Fruit fly (Drosophila melanogaster) whole organism, embryonic: ENCODE data around the gene MICAL-like.

ENCODE experiments used
- Bgb ChIP-seq: fragments of 200-800 bp; sonication (Bioruptor generic); IDR thresholded peaks from 2 replicates; pipeline ENCODE4 v1.3.6; 2022; ENCODE audit warnings: missing biosample characterization, missing genetic modification characterization; ENCODE audit not compliant: partially characterized antibody
- CG10267 ChIP-seq: fragments of 200-800 bp; sonication (Bioruptor generic); optimal IDR thresholded peaks from 2 replicates; lab custom pipeline; 2018; ENCODE audit warnings: missing biosample characterization, mild to moderate bottlenecking, missing genetic modification characterization, moderate library complexity
- CG10462 ChIP-seq: fragments of 200-800 bp; sonication (Bioruptor generic); optimal IDR thresholded peaks from 2 replicates; lab custom pipeline; 2016; ENCODE audit warnings: missing biosample characterization, missing genetic modification characterization
- CG10543 ChIP-seq: fragments of 200-800 bp; sonication (Bioruptor generic); optimal IDR thresholded peaks from 3 replicates; lab custom pipeline; 2017; ENCODE audit warnings: missing biosample characterization, mild to moderate bottlenecking, missing genetic modification characterization, moderate library complexity
- CG10565 ChIP-seq: fragments of 200-800 bp; sonication (Bioruptor generic); optimal IDR thresholded peaks from 3 replicates; lab custom pipeline; 2016; ENCODE audit warnings: missing biosample characterization, mild to moderate bottlenecking, missing genetic modification characterization
- CG11085 ChIP-seq: fragments of 200-800 bp; sonication (Bioruptor generic); IDR thresholded peaks from 2 replicates; pipeline ENCODE4 v1.3.6; 2022; ENCODE audit warnings: missing biosample characterization, missing genetic modification characterization
- CG12071 ChIP-seq: fragments of 200-800 bp; sonication (Bioruptor generic); optimal IDR thresholded peaks from 3 replicates; lab custom pipeline; 2018; ENCODE audit warnings: missing biosample characterization, mild to moderate bottlenecking, missing genetic modification characterization
- CG12299 ChIP-seq: fragments of 200-800 bp; sonication (Bioruptor generic); optimal IDR thresholded peaks from 2 replicates; lab custom pipeline; 2018; ENCODE audit warnings: missing biosample characterization, mild to moderate bottlenecking, missing genetic modification characterization
- CG13123 ChIP-seq: fragments of 200-800 bp; sonication (Bioruptor generic); optimal IDR thresholded peaks from 2 replicates; lab custom pipeline; 2016; ENCODE audit warnings: missing biosample characterization, missing genetic modification characterization
- CG13775 ChIP-seq: fragments of 200-800 bp; sonication (Bioruptor generic); optimal IDR thresholded peaks from 3 replicates; lab custom pipeline; 2017; ENCODE audit warnings: missing biosample characterization, mild to moderate bottlenecking, missing genetic modification characterization
- CG16779 ChIP-seq: fragments of 200-800 bp; sonication (Bioruptor generic); IDR thresholded peaks from 2 replicates; pipeline ENCODE4 v1.3.6; 2022; ENCODE audit warnings: missing biosample characterization, missing genetic modification characterization
- CG18619 ChIP-seq: fragments of 200-800 bp; sonication (Bioruptor generic); optimal IDR thresholded peaks from 3 replicates; lab custom pipeline; 2017; ENCODE audit warnings: missing biosample characterization, mild to moderate bottlenecking, missing genetic modification characterization
- CG2129 ChIP-seq: fragments of 200-800 bp; sonication (Bioruptor generic); IDR thresholded peaks from 2 replicates; pipeline ENCODE4 v1.3.6; 2022; ENCODE audit warnings: missing biosample characterization, missing genetic modification characterization; ENCODE audit not compliant: partially characterized antibody
- CG30431 ChIP-seq: fragments of 200-800 bp; sonication (Bioruptor generic); optimal IDR thresholded peaks from 2 replicates; lab custom pipeline; 2017; ENCODE audit warnings: missing biosample characterization, missing genetic modification characterization
- CG5953 ChIP-seq: fragments of 200-800 bp; sonication (Bioruptor generic); IDR thresholded peaks from 2 replicates; pipeline ENCODE4 v1.3.6; 2022; ENCODE audit warnings: missing biosample characterization, missing genetic modification characterization
- CG9727 ChIP-seq: fragments of 200-800 bp; sonication (Bioruptor generic); optimal IDR thresholded peaks from 3 replicates; lab custom pipeline; 2017; ENCODE audit warnings: missing biosample characterization, mild to moderate bottlenecking, missing genetic modification characterization
- CG9876 ChIP-seq: fragments of 200-800 bp; sonication (Bioruptor generic); optimal IDR thresholded peaks from 2 replicates; lab custom pipeline; 2016; ENCODE audit warnings: missing biosample characterization, missing genetic modification characterization
- CG9932 ChIP-seq: fragments of 200-800 bp; sonication (Bioruptor generic); IDR thresholded peaks from 2 replicates; pipeline ENCODE4 v1.3.6; 2022; ENCODE audit warnings: missing biosample characterization, missing genetic modification characterization
- CkIIα-i1 ChIP-seq: fragments of 200-800 bp; sonication (Bioruptor generic); IDR thresholded peaks from 2 replicates; pipeline ENCODE4 v1.3.6; 2022; ENCODE audit warnings: missing biosample characterization, missing genetic modification characterization
- CoRest ChIP-seq: fragments of 200-800 bp; sonication (Bioruptor generic); optimal IDR thresholded peaks from 3 replicates; lab custom pipeline; 2018; ENCODE audit warnings: missing biosample characterization, mild to moderate bottlenecking, missing genetic modification characterization, moderate library complexity
- Dip3 ChIP-seq: fragments of 200-800 bp; sonication (Bioruptor generic); optimal IDR thresholded peaks from 3 replicates; lab custom pipeline; 2016; ENCODE audit warnings: missing biosample characterization, missing genetic modification characterization
- Hand ChIP-seq: fragments of 200-800 bp; sonication (Bioruptor generic); optimal IDR thresholded peaks from 2 replicates; lab custom pipeline; 2017; ENCODE audit warnings: mild to moderate bottlenecking, missing biosample characterization, missing genetic modification reagents, missing genetic modification characterization
- Lpt ChIP-seq: fragments of >200 bp; optimal IDR thresholded peaks from 2 replicates; lab custom pipeline; 2018; ENCODE audit warnings: missing biosample characterization, missing genetic modification characterization
- Mad ChIP-seq: fragments of 200-800 bp; sonication (Bioruptor generic); optimal IDR thresholded peaks from 2 replicates; lab custom pipeline; 2016; ENCODE audit warnings: missing biosample characterization, missing genetic modification characterization
- Max ChIP-seq: fragments of 200-800 bp; sonication (Bioruptor generic); optimal IDR thresholded peaks from 2 replicates; lab custom pipeline; 2016; ENCODE audit warnings: missing biosample characterization, mild to moderate bottlenecking, missing genetic modification characterization
- Myb ChIP-seq: fragments of 200-800 bp; sonication (Bioruptor generic); optimal IDR thresholded peaks from 2 replicates; lab custom pipeline; 2016; ENCODE audit warnings: missing biosample characterization, missing genetic modification characterization
- NC2α ChIP-seq: fragments of 200-800 bp; sonication (Bioruptor generic); optimal IDR thresholded peaks from 2 replicates; lab custom pipeline; 2016; ENCODE audit warnings: missing biosample characterization, missing genetic modification characterization
- NK7.1 ChIP-seq: fragments of 200-800 bp; sonication (Bioruptor generic); optimal IDR thresholded peaks from 3 replicates; lab custom pipeline; 2016; ENCODE audit warnings: missing biosample characterization, missing genetic modification characterization
- Optix ChIP-seq: fragments of 200-800 bp; sonication (Bioruptor generic); IDR thresholded peaks from 3 replicates; pipeline ENCODE4 v1.3.6; 2022; ENCODE audit warnings: missing biosample characterization, missing genetic modification characterization
- Sox100B ChIP-seq: fragments of 200-800 bp; sonication (Bioruptor generic); optimal IDR thresholded peaks from 3 replicates; lab custom pipeline; 2018; ENCODE audit warnings: missing biosample characterization, mild to moderate bottlenecking, missing genetic modification characterization
- Vsx1 ChIP-seq: fragments of 200-800 bp; sonication (Bioruptor generic); optimal IDR thresholded peaks from 2 replicates; lab custom pipeline; 2017; ENCODE audit warnings: missing biosample characterization, mild to moderate bottlenecking, missing genetic modification characterization, missing genetic modification reagents
- Xrp1 ChIP-seq: fragments of 200-800 bp; sonication (Bioruptor generic); IDR thresholded peaks from 2 replicates; pipeline ENCODE4 v1.3.6; 2022; ENCODE audit warnings: missing biosample characterization, missing genetic modification characterization
- abd-A ChIP-seq: fragments of 200-800 bp; sonication (Bioruptor generic); optimal IDR thresholded peaks from 3 replicates; lab custom pipeline; 2019; ENCODE audit warnings: missing biosample characterization, mild to moderate bottlenecking, missing genetic modification characterization, moderate library complexity
- amos ChIP-seq: fragments of 200-800 bp; sonication (Bioruptor generic); IDR thresholded peaks from 2 replicates; pipeline ENCODE4 v1.3.6; 2022; ENCODE audit warnings: missing biosample characterization, missing genetic modification characterization; ENCODE audit not compliant: partially characterized antibody
- btn ChIP-seq: fragments of 200-800 bp; sonication (Bioruptor generic); optimal IDR thresholded peaks from 2 replicates; lab custom pipeline; 2016; ENCODE audit warnings: missing biosample characterization, missing genetic modification characterization
- fu2 ChIP-seq: fragments of 200-800 bp; sonication (Bioruptor generic); optimal IDR thresholded peaks from 2 replicates; lab custom pipeline; 2016; ENCODE audit warnings: missing biosample characterization, missing genetic modification characterization
- gfzf ChIP-seq: fragments of 200-800 bp; sonication (Bioruptor generic); optimal IDR thresholded peaks from 2 replicates; lab custom pipeline; 2016; ENCODE audit warnings: missing biosample characterization, mild to moderate bottlenecking, missing genetic modification characterization, moderate library complexity
- inv ChIP-seq: fragments of 200-800 bp; sonication (Bioruptor generic); IDR thresholded peaks from 2 replicates; pipeline ENCODE4 v1.3.6; 2022; ENCODE audit warnings: missing biosample characterization, missing genetic modification characterization; ENCODE audit not compliant: partially characterized antibody
- kay ChIP-seq: fragments of 200-800 bp; sonication (Bioruptor generic); optimal IDR thresholded peaks from 2 replicates; lab custom pipeline; 2016; ENCODE audit warnings: missing biosample characterization, missing genetic modification characterization
- klu ChIP-seq: fragments of 200-800 bp; sonication (Bioruptor generic); IDR thresholded peaks from 2 replicates; pipeline ENCODE4 v1.3.6; 2022; ENCODE audit warnings: missing biosample characterization, missing genetic modification characterization
- lola ChIP-seq, 3 experiments: fragments of >200 bp in 2 of 3; fragments of 200-800 bp in 1 of 3; sonication (Bioruptor generic) in 1 of 3; optimal IDR thresholded peaks; 2 replicates each; lab custom pipeline; 2017 to 2019; ENCODE audit warnings: missing biosample characterization in 3 of 3, missing genetic modification characterization in 3 of 3, mild to moderate bottlenecking in 1 of 3, moderate library complexity in 1 of 3
- mirr ChIP-seq: fragments of 200-800 bp; sonication (Bioruptor generic); optimal IDR thresholded peaks from 3 replicates; lab custom pipeline; 2018; ENCODE audit warnings: missing biosample characterization, mild to moderate bottlenecking, missing genetic modification characterization
- nmo ChIP-seq: fragments of 200-800 bp; sonication (Bioruptor generic); optimal IDR thresholded peaks from 2 replicates; lab custom pipeline; 2018; ENCODE audit warnings: missing biosample characterization, mild to moderate bottlenecking, missing genetic modification characterization, moderate library complexity
- pnt ChIP-seq: fragments of 200-800 bp; sonication (Bioruptor generic); optimal IDR thresholded peaks from 3 replicates; lab custom pipeline; 2016; ENCODE audit warnings: missing biosample characterization, missing genetic modification characterization
- pum ChIP-seq: fragments of 200-800 bp; sonication (Bioruptor generic); optimal IDR thresholded peaks from 2 replicates; lab custom pipeline; 2016; ENCODE audit warnings: missing biosample characterization, missing genetic modification characterization
- sna ChIP-seq: fragments of 200-800 bp; sonication (Bioruptor generic); IDR thresholded peaks from 2 replicates; pipeline ENCODE4 v1.3.6; 2022; ENCODE audit warnings: missing biosample characterization, missing genetic modification characterization; ENCODE audit not compliant: partially characterized antibody
- stc ChIP-seq: fragments of 200-800 bp; sonication (Bioruptor generic); IDR thresholded peaks from 2 replicates; pipeline ENCODE4 v1.3.6; 2022; ENCODE audit warnings: missing biosample characterization, missing genetic modification characterization
- tio ChIP-seq: fragments of 200-800 bp; sonication (Bioruptor generic); optimal IDR thresholded peaks from 2 replicates; lab custom pipeline; 2017; ENCODE audit warnings: missing biosample characterization, missing genetic modification characterization, inconsistent platforms
- wdn ChIP-seq: fragments of 200-800 bp; sonication (Bioruptor generic); IDR thresholded peaks from 2 replicates; pipeline ENCODE4 v1.3.6; 2022; ENCODE audit warnings: missing biosample characterization, missing genetic modification characterization
- zfh1 ChIP-seq: fragments of 200-800 bp; sonication (Bioruptor generic); IDR thresholded peaks from 3 replicates; pipeline ENCODE4 v1.3.6; 2022; ENCODE audit warnings: missing biosample characterization, missing genetic modification characterization

MICAL-like gene

dm6 chr3L:13015823-13016465 is 812 bp upstream of the MICAL-like start, which contains the start of gene CG11267 (continued):
- TF ChIP-seq Vsx1 (GFP tag; lab: Kevin White, UChicago) (peak; percentile 65), CG30431 (GFP tag; lab: Kevin White, UChicago) (peak; percentile 59), pum (peak; percentile 67), CG10543 (GFP tag; lab: Kevin White, UChicago) (peak; percentile 91), stc (GFP tag; lab: Robert Waterston, UW) (peak; percentile 94), CG9932 (GFP tag; lab: Robert Waterston, UW) (peak; percentile 96), sna (GFP tag; lab: Robert Waterston, UW) (no peak), pnt (peak; percentile 80), CG9876 (GFP tag; lab: Kevin White, UChicago) (peak; percentile 67), Myb (GFP tag; lab: Kevin White, UChicago) (peak; percentile 54), NC2α (GFP tag; lab: Kevin White, UChicago) (no peak), CG2129 (no peak), CG13123 (GFP tag; lab: Kevin White, UChicago) (peak; percentile 49), CG16779 (GFP tag; lab: Robert Waterston, UW) (peak; percentile 82), CkIIα-i1 (GFP tag; lab: Robert Waterston, UW) (peak; percentile 55; the same call in 1 of the 2 replicates), fu2 (peak; percentile 70), zfh1 (GFP tag; lab: Robert Waterston, UW) (peak; percentile 92), Xrp1 (peak; percentile 91), Bgb (GFP tag; lab: Robert Waterston, UW) (no peak), CG12071 (GFP tag; lab: Kevin White, UChicago) (peak; percentile 85), CG11085 (peak; percentile 81), Lpt (GFP tag; lab: Kevin White, UChicago) (no peak), Mad (peak; percentile 67), btn (GFP tag; lab: Kevin White, UChicago) (peak; percentile 34), CoRest (peak; percentile 84), tio (GFP tag; lab: Kevin White, UChicago) (peak; percentile 65), CG10565 (peak; percentile 59), Max (peak; percentile 84), CG10267 (tag; lab: Kevin White, UChicago) (peak; percentile 78), klu (peak; percentile 81), CG10462 (GFP tag; lab: Kevin White, UChicago) (no peak), CG5953 (peak; percentile 92), CG9727 (peak; percentile 82), mirr (peak; percentile 90), inv (GFP tag; lab: Robert Waterston, UW) (no peak), gfzf (GFP tag; lab: Kevin White, UChicago) (peak; percentile 63), Sox100B (peak; percentile 86), Hand (GFP tag; lab: Kevin White, UChicago) (peak; percentile 55), wdn (GFP tag; lab: Robert Waterston, UW) (peak; percentile 88), CG18619 (GFP tag; lab: Kevin White, UChicago) (peak; percentile 73), CG13775 (GFP tag; lab: Kevin White, UChicago) (peak; percentile 69), NK7.1 (GFP tag; lab: Kevin White, UChicago) (peak; percentile 71), Dip3 (GFP tag; lab: Kevin White, UChicago) (peak; percentile 85), nmo (GFP tag; lab: Kevin White, UChicago) (peak; percentile 92), CG12299 (tag; lab: Kevin White, UChicago) (no peak), lola (GFP tag; optimal IDR thresholded peaks at IDR 0.05; lab: Kevin White, UChicago) (peak in 1 of 3 experiments; percentile 59), abd-A (tag; lab: Kevin White, UChicago) (no peak), amos (GFP tag; lab: Robert Waterston, UW) (no peak), kay (GFP tag; lab: Kevin White, UChicago) (no peak), Optix (peak; percentile 52; the same call in 1 of the 3 replicates)
